Worm (Caenorhabditis elegans): Measurements from ENCODE around the gene ZK632.12.

ce11 chrIII:9853667-9854620, 23.3 kb downstream of the ZK632.12 start:
- TF ChIP-seq snpc-4 (tag; optimal IDR thresholded peaks at IDR 0.05) (no peak), alr-1 (tag; optimal IDR thresholded peaks at IDR 0.05; ENCODE audit: borderline replicate concordance) (no peak), snu-23 (GFP tag; optimal IDR thresholded peaks at IDR 0.05) (no peak), jun-1 (tag; optimal IDR thresholded peaks at IDR 0.05) (no peak), nhr-76 (tag; optimal IDR thresholded peaks at IDR 0.05) (no peak), lir-3 (tag; optimal IDR thresholded peaks at IDR 0.05; ENCODE audit: poor library complexity) (no peak), fkh-4 (tag; optimal IDR thresholded peaks at IDR 0.05; ENCODE audit: borderline replicate concordance) (no peak), fos-1 (tag; optimal IDR thresholded peaks at IDR 0.05) (no peak), tlp-1 (tag; optimal IDR thresholded peaks at IDR 0.05) (no peak), tbx-2 (tag; optimal IDR thresholded peaks at IDR 0.05) (no peak), fkh-10 (GFP tag; optimal IDR thresholded peaks at IDR 0.05) (no peak)

Measured in whole organism, L1 larva.